5 worm cellular contexts compared by ENCODE assay signal in the genomic region with DNA sequence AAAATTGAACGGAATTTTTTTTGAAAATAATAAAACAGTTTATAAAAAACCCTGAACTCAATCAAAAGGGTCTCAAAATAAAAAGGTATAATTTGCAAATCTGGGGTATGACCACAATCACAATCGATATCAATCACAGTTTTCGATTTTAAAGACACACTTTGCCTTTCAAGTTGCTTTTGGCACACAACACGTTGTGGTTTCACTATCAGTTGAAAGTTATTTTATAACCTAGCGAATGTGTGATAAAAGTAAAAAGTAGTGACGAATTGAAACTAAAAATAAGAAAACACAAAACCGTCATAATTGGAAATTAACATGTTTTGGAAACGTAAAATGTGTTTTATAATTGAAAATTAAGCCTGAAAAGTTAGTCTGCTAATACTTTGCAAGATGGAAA.
TF ChIP-seq lines count a peak whose summit lies in the region.

No protein-coding gene starts in this region.

TF ChIP-seq in whole organism, L1 larva, 84 proteins besides CTCF, POLR2A, EP300 and RAD21:
- no peak for TF ChIP-seq nhr-28 (tag; optimal IDR thresholded peaks at IDR 0.05; lab: Kevin White, UChicago)
- TF ChIP-seq elt-2 (tag; optimal IDR thresholded peaks at IDR 0.05; lab: Kevin White, UChicago) = peak; percentile 46

TF ChIP-seq in whole organism, L2 larva, 48 proteins besides CTCF, POLR2A, EP300 and RAD21:
- TF ChIP-seq fos-1 (tag; optimal IDR thresholded peaks at IDR 0.05; lab: Kevin White, UChicago) (peak; percentile 61), mab-5 (tag; optimal IDR thresholded peaks at IDR 0.05; lab: Kevin White, UChicago) (no peak), sma-9 (GFP tag; optimal IDR thresholded peaks at IDR 0.05; lab: Kevin White, UChicago) (peak; percentile 12), sma-9 (tag; optimal IDR thresholded peaks at IDR 0.05; lab: Kevin White, UChicago) (no peak), unc-62 (GFP tag; optimal IDR thresholded peaks at IDR 0.05; lab: Kevin White, UChicago) (no peak), crh-2 (tag; optimal IDR thresholded peaks at IDR 0.05; lab: Kevin White, UChicago) (peak; percentile 52), gmeb-1 (tag; optimal IDR thresholded peaks at IDR 0.05; lab: Kevin White, UChicago) (peak; percentile 22)
TF ChIP-seq in whole organism, L2 larva: peak in this region for 4.

TF ChIP-seq in whole organism, L3 larva, 47 proteins besides CTCF, POLR2A, EP300 and RAD21:
- TF ChIP-seq unc-62 (GFP tag; optimal IDR thresholded peaks at IDR 0.05; lab: Kevin White, UChicago) (no peak), egl-27 (tag; optimal IDR thresholded peaks at IDR 0.05; lab: Kevin White, UChicago) (no peak), ztf-4 (tag; optimal IDR thresholded peaks at IDR 0.05; lab: Kevin White, UChicago) (no peak), nhr-237 (tag; optimal IDR thresholded peaks at IDR 0.05; lab: Kevin White, UChicago) (no peak), fos-1 (tag; optimal IDR thresholded peaks at IDR 0.05; lab: Kevin White, UChicago) (no peak), elt-1 (tag; optimal IDR thresholded peaks at IDR 0.05; lab: Kevin White, UChicago) (no peak), elt-2 (tag; optimal IDR thresholded peaks at IDR 0.05; lab: Kevin White, UChicago) (peak; percentile 75), nfya-1 (tag; optimal IDR thresholded peaks at IDR 0.05; lab: Kevin White, UChicago; ENCODE audit: insufficient read depth) (no peak), pqm-1 (tag; optimal IDR thresholded peaks at IDR 0.05; lab: Kevin White, UChicago) (peak; percentile 82), mdl-1 (tag; optimal IDR thresholded peaks at IDR 0.05; lab: Kevin White, UChicago) (no peak), ama-1 (optimal IDR thresholded peaks at IDR 0.05; lab: Kevin White, UChicago) (no peak)

TF ChIP-seq in whole organism, L4 larva, 104 proteins besides CTCF, POLR2A, EP300 and RAD21:
- no peak for TF ChIP-seq lin-15B (tag; optimal IDR thresholded peaks at IDR 0.05; lab: Kevin White, UChicago)
- no peak for TF ChIP-seq ceh-82 (tag; optimal IDR thresholded peaks at IDR 0.05; lab: Kevin White, UChicago)
- TF ChIP-seq nhr-28 (tag; optimal IDR thresholded peaks at IDR 0.05; lab: Kevin White, UChicago) = peak; percentile 77
- peak; percentile 11 for TF ChIP-seq mxl-3 (GFP tag; optimal IDR thresholded peaks at IDR 0.05; lab: Kevin White, UChicago)
- no peak for TF ChIP-seq sdz-12 (GFP tag; optimal IDR thresholded peaks at IDR 0.05; lab: Kevin White, UChicago)
- TF ChIP-seq F10B5.3 (tag; optimal IDR thresholded peaks at IDR 0.05; lab: Kevin White, UChicago) = no peak
- TF ChIP-seq nhr-11 (tag; optimal IDR thresholded peaks at IDR 0.05; lab: Kevin White, UChicago) = no peak
- no peak for TF ChIP-seq ceh-20 (GFP tag; IDR thresholded peaks at IDR 0.05; lab: Robert Waterston, UW)
- no peak for TF ChIP-seq arid-1 (GFP tag; conservative IDR thresholded peaks at IDR 0.05; lab: Robert Waterston, UW)
- no peak for TF ChIP-seq nhr-6 (tag; optimal IDR thresholded peaks at IDR 0.05; lab: Kevin White, UChicago)
- TF ChIP-seq tag-97 (GFP tag; IDR thresholded peaks at IDR 0.05; lab: Robert Waterston, UW) = no peak
- TF ChIP-seq pqm-1 (tag; optimal IDR thresholded peaks at IDR 0.05; lab: Kevin White, UChicago) = peak; percentile 67
- TF ChIP-seq nhr-77 (tag; optimal IDR thresholded peaks at IDR 0.05; lab: Kevin White, UChicago) = peak; percentile 62
- TF ChIP-seq duxl-1 (tag; optimal IDR thresholded peaks at IDR 0.05; lab: Kevin White, UChicago; ENCODE audit: poor library complexity) = no peak
- TF ChIP-seq madf-5 (GFP tag; IDR thresholded peaks at IDR 0.05; lab: Robert Waterston, UW) = no peak
- TF ChIP-seq lsy-2 (tag; optimal IDR thresholded peaks at IDR 0.05; lab: Kevin White, UChicago) = no peak
- TF ChIP-seq dmd-6 (GFP tag; IDR thresholded peaks at IDR 0.05; lab: Robert Waterston, UW) = peak; percentile 71
- TF ChIP-seq lin-38 (GFP tag; IDR thresholded peaks at IDR 0.05; lab: Robert Waterston, UW) = no peak
- TF ChIP-seq mes-2 (tag; optimal IDR thresholded peaks at IDR 0.05; lab: Kevin White, UChicago; ENCODE audit: poor library complexity, severe bottlenecking) = no peak
- peak; percentile 29 for TF ChIP-seq dve-1 (tag; optimal IDR thresholded peaks at IDR 0.05; lab: Kevin White, UChicago; ENCODE audit: insufficient read depth)
- TF ChIP-seq Y105C5A.15 (GFP tag; IDR thresholded peaks at IDR 0.05; lab: Robert Waterston, UW) = no peak
- no peak for TF ChIP-seq daf-16 (GFP tag; optimal IDR thresholded peaks at IDR 0.05; lab: Kevin White, UChicago)
- TF ChIP-seq daf-16 (tag; optimal IDR thresholded peaks at IDR 0.05; lab: Kevin White, UChicago) = peak; percentile 91
- peak; percentile 51 for TF ChIP-seq hlh-11 (tag; optimal IDR thresholded peaks at IDR 0.05; lab: Kevin White, UChicago)
- TF ChIP-seq saeg-2 (GFP tag; IDR thresholded peaks at IDR 0.05; lab: Robert Waterston, UW) = no peak
- no peak for TF ChIP-seq egl-27 (tag; optimal IDR thresholded peaks at IDR 0.05; lab: Kevin White, UChicago)
- peak; percentile 68 for TF ChIP-seq php-3 (GFP tag; IDR thresholded peaks at IDR 0.05; lab: Robert Waterston, UW)
- no peak for TF ChIP-seq dmd-8 (GFP tag; IDR thresholded peaks at IDR 0.05; lab: Robert Waterston, UW)
- TF ChIP-seq nhr-102 (tag; optimal IDR thresholded peaks at IDR 0.05; lab: Kevin White, UChicago) = peak; percentile 53

TF ChIP-seq in whole organism, young adult, 124 proteins besides CTCF, POLR2A, EP300 and RAD21:
- peak; percentile 80 for TF ChIP-seq nhr-80 (tag; optimal IDR thresholded peaks at IDR 0.05; lab: Kevin White, UChicago)
- TF ChIP-seq F49E8.2 (tag; optimal IDR thresholded peaks at IDR 0.05; lab: Kevin White, UChicago; ENCODE audit: insufficient read depth) = no peak
